Worm (Caenorhabditis elegans): ENCODE data around the gene perm-5.
A peak's percentile ranks its signal among the peaks of the same experiment; 100 is the strongest.

- no peak for TF ChIP-seq nhr-77 (tag; optimal IDR thresholded peaks at IDR 0.05)
- TF ChIP-seq unc-62 (GFP tag; optimal IDR thresholded peaks at IDR 0.05 in 1 of 2) = peak in 1 of 2 experiments; percentile 94
- TF ChIP-seq unc-62 (tag; optimal IDR thresholded peaks at IDR 0.05) = no peak
- no peak for TF ChIP-seq mes-2 (tag; optimal IDR thresholded peaks at IDR 0.05; ENCODE audit: poor library complexity, severe bottlenecking)
- no peak for TF ChIP-seq nhr-237 (tag; optimal IDR thresholded peaks at IDR 0.05)
Observed at ce11 chrIV:5690386-5691080, 12.7 kb downstream of the perm-5 start, which contains the start of gene C55C3.8.
